Worm (Caenorhabditis elegans) whole organism, mixed stage, embryonic: ENCODE data around the gene grk-2.

Source experiments
- M03D4.4 ChIP-seq: sonication (generic microtip); optimal IDR thresholded peaks from 2 replicates; lab custom pipeline; 2017; ENCODE audit warnings: mild to moderate bottlenecking, missing genetic modification characterization, missing compliant biosample characterization
- elt-1 ChIP-seq: sonication (generic microtip); optimal IDR thresholded peaks from 2 replicates; lab custom pipeline; 2017; ENCODE audit warnings: missing genetic modification characterization, mild to moderate bottlenecking, missing compliant biosample characterization, antibody characterized with exemption, moderate library complexity, borderline replicate concordance; ENCODE audit not compliant: insufficient read depth
- nhr-237 ChIP-seq: fragments of 150-350 bp; optimal IDR thresholded peaks from 2 replicates; lab custom pipeline; 2014; ENCODE audit warnings: missing biosample characterization, missing genetic modification characterization
- nhr-76 ChIP-seq: sonication (generic microtip); optimal IDR thresholded peaks from 2 replicates; lab custom pipeline; 2017; ENCODE audit warnings: missing biosample characterization, missing genetic modification characterization
- snpc-4 ChIP-seq: fragments of 150-350 bp; optimal IDR thresholded peaks from 2 replicates; lab custom pipeline; 2014; ENCODE audit warnings: missing biosample characterization, missing genetic modification characterization

ce11 chrIII:641759-642158 lies 34.2 kb upstream of the grk-2 start, which contains the start of gene W06E11.1:
- no peak for TF ChIP-seq snpc-4 (tag; lab: Kevin White, UChicago)
- TF ChIP-seq nhr-237: no peak
- no peak for TF ChIP-seq nhr-76 (tag; lab: Kevin White, UChicago)
- TF ChIP-seq elt-1 (tag; lab: Kevin White, UChicago): no peak
- TF ChIP-seq M03D4.4 (tag; lab: Kevin White, UChicago): no peak
